Worm (Caenorhabditis elegans) whole organism, mixed stage, embryonic: ENCODE measurements around the gene klf-2.

Experiments
- M03D4.4 ChIP-seq: sonication (generic microtip); optimal IDR thresholded peaks from 2 replicates; lab custom pipeline; 2017; ENCODE audit warnings: mild to moderate bottlenecking, missing genetic modification characterization, missing compliant biosample characterization
- bed-3 ChIP-seq: fragments of 200-800 bp; sonication (Bioruptor generic); optimal IDR thresholded peaks from 3 replicates; lab custom pipeline; 2018; ENCODE audit warnings: mild to moderate bottlenecking, missing genetic modification characterization, moderate library complexity, missing compliant biosample characterization
- blmp-1 ChIP-seq: fragments of 150-350 bp; optimal IDR thresholded peaks from 2 replicates; lab custom pipeline; 2014; ENCODE audit warnings: missing biosample characterization, missing genetic modification characterization
- ceh-39 ChIP-seq: fragments of 150-350 bp; optimal IDR thresholded peaks from 2 replicates; lab custom pipeline; 2014; ENCODE audit warnings: missing biosample characterization, missing genetic modification characterization
- ceh-83 ChIP-seq: fragments of 200-800 bp; sonication (Bioruptor generic); optimal IDR thresholded peaks from 2 replicates; lab custom pipeline; 2018; ENCODE audit warnings: mild to moderate bottlenecking, missing genetic modification characterization, missing compliant biosample characterization
- ces-1 ChIP-seq: fragments of 150-350 bp; optimal IDR thresholded peaks from 2 replicates; lab custom pipeline; 2014; ENCODE audit warnings: missing biosample characterization, missing genetic modification reagents, missing genetic modification characterization
- cnd-1 ChIP-seq: fragments of 200-800 bp; sonication (Bioruptor generic); optimal IDR thresholded peaks from 2 replicates; lab custom pipeline; 2018; ENCODE audit warnings: mild to moderate bottlenecking, missing genetic modification characterization, missing compliant biosample characterization
- drap-1 ChIP-seq: fragments of 200-800 bp; sonication (Bioruptor generic); optimal IDR thresholded peaks from 3 replicates; lab custom pipeline; 2018; ENCODE audit warnings: mild to moderate bottlenecking, missing genetic modification characterization, missing compliant biosample characterization
- elt-1 ChIP-seq: sonication (generic microtip); optimal IDR thresholded peaks from 2 replicates; lab custom pipeline; 2017; ENCODE audit warnings: missing genetic modification characterization, mild to moderate bottlenecking, missing compliant biosample characterization, antibody characterized with exemption, moderate library complexity, borderline replicate concordance; ENCODE audit not compliant: insufficient read depth
- elt-3 ChIP-seq: fragments of 150-350 bp; optimal IDR thresholded peaks from 2 replicates; lab custom pipeline; 2014; ENCODE audit warnings: missing biosample characterization, missing genetic modification characterization
- flh-1 ChIP-seq: fragments of 200-800 bp; sonication (Bioruptor generic); optimal IDR thresholded peaks from 2 replicates; lab custom pipeline; 2018; ENCODE audit warnings: mild to moderate bottlenecking, missing genetic modification characterization, moderate library complexity, missing compliant biosample characterization
- ham-2 ChIP-seq: fragments of 200-800 bp; sonication (Bioruptor generic); optimal IDR thresholded peaks from 2 replicates; lab custom pipeline; 2018; ENCODE audit warnings: mild to moderate bottlenecking, missing genetic modification characterization, missing compliant biosample characterization
- hlh-1 ChIP-seq: fragments of 150-350 bp; optimal IDR thresholded peaks from 2 replicates; lab custom pipeline; 2014; ENCODE audit warnings: missing biosample characterization, missing genetic modification reagents, missing genetic modification characterization
- lin-13 ChIP-seq: fragments of 150-350 bp; optimal IDR thresholded peaks from 2 replicates; lab custom pipeline; 2014; ENCODE audit warnings: missing biosample characterization, missing genetic modification characterization
- lsy-2 ChIP-seq: fragments of 150-350 bp; optimal IDR thresholded peaks from 2 replicates; lab custom pipeline; 2014; ENCODE audit warnings: missing biosample characterization, missing genetic modification characterization
- mep-1 ChIP-seq: fragments of 150-350 bp; optimal IDR thresholded peaks from 2 replicates; lab custom pipeline; 2017; ENCODE audit warnings: missing biosample characterization, missing genetic modification reagents, missing genetic modification characterization, inconsistent platforms
- mls-2 ChIP-seq: sonication (generic microtip); optimal IDR thresholded peaks from 2 replicates; lab custom pipeline; 2016; ENCODE audit warnings: mild to moderate bottlenecking, missing genetic modification characterization, moderate library complexity, missing compliant biosample characterization
- nhr-12 ChIP-seq: fragments of 150-350 bp; optimal IDR thresholded peaks from 2 replicates; lab custom pipeline; 2014; ENCODE audit warnings: missing biosample characterization, missing genetic modification characterization
- nhr-2 ChIP-seq: fragments of 150-350 bp; optimal IDR thresholded peaks from 2 replicates; lab custom pipeline; 2014; ENCODE audit warnings: missing biosample characterization, missing genetic modification characterization
- nhr-237 ChIP-seq: fragments of 150-350 bp; optimal IDR thresholded peaks from 2 replicates; lab custom pipeline; 2014; ENCODE audit warnings: missing biosample characterization, missing genetic modification characterization
- nhr-28 ChIP-seq: fragments of 150-350 bp; optimal IDR thresholded peaks from 2 replicates; lab custom pipeline; 2014; ENCODE audit warnings: missing biosample characterization, missing genetic modification characterization
- nhr-76 ChIP-seq: sonication (generic microtip); optimal IDR thresholded peaks from 2 replicates; lab custom pipeline; 2017; ENCODE audit warnings: missing biosample characterization, missing genetic modification characterization
- pha-4 ChIP-seq: fragments of 150-350 bp; optimal IDR thresholded peaks from 2 replicates; lab custom pipeline; 2018; ENCODE audit warnings: missing biosample characterization, missing genetic modification reagents, missing genetic modification characterization
- sem-2 ChIP-seq: fragments of 200-800 bp; sonication (Bioruptor generic); optimal IDR thresholded peaks from 2 replicates; lab custom pipeline; 2018; ENCODE audit warnings: mild to moderate bottlenecking, missing genetic modification characterization, missing compliant biosample characterization
- snpc-4 ChIP-seq: fragments of 150-350 bp; optimal IDR thresholded peaks from 2 replicates; lab custom pipeline; 2014; ENCODE audit warnings: missing biosample characterization, missing genetic modification characterization
- sptf-1 ChIP-seq: sonication (generic microtip); optimal IDR thresholded peaks from 2 replicates; lab custom pipeline; 2017; ENCODE audit warnings: mild to moderate bottlenecking, missing genetic modification characterization, moderate library complexity, missing compliant biosample characterization
- unc-120 ChIP-seq: sonication (generic microtip); optimal IDR thresholded peaks from 2 replicates; lab custom pipeline; 2017; ENCODE audit warnings: missing genetic modification characterization, missing compliant biosample characterization; ENCODE audit not compliant: poor library complexity, severe bottlenecking
- unc-39 ChIP-seq: fragments of 150-350 bp; optimal IDR thresholded peaks from 2 replicates; lab custom pipeline; 2014; ENCODE audit warnings: missing biosample characterization, missing genetic modification characterization
- unc-62 ChIP-seq: fragments of 150-350 bp; optimal IDR thresholded peaks from 2 replicates; lab custom pipeline; 2014; ENCODE audit warnings: missing biosample characterization, missing genetic modification reagents, missing genetic modification characterization
- zip-8 ChIP-seq: fragments of 150-350 bp; optimal IDR thresholded peaks from 2 replicates; lab custom pipeline; 2014; ENCODE audit warnings: missing biosample characterization, missing genetic modification characterization
- ztf-11 ChIP-seq: fragments of 150-350 bp; optimal IDR thresholded peaks from 2 replicates; lab custom pipeline; 2014; ENCODE audit warnings: missing biosample characterization, missing genetic modification characterization

klf-2 gene

ce11 chrV:20712318-20712993, 27.0 kb downstream of the klf-2 start:
- TF ChIP-seq snpc-4: no peak
- no peak for TF ChIP-seq blmp-1 (tag; lab: Kevin White, UChicago)
- no peak for TF ChIP-seq pha-4 (tag; lab: Kevin White, UChicago)
- TF ChIP-seq nhr-2: no peak
- no peak for TF ChIP-seq ceh-83 (GFP tag; lab: Kevin White, UChicago)

- no peak for TF ChIP-seq ceh-83 (GFP tag; lab: Kevin White, UChicago)
- peak; percentile 8 for TF ChIP-seq hlh-1
- TF ChIP-seq ces-1 (GFP tag; lab: Kevin White, UChicago): peak; percentile 65
- no peak for TF ChIP-seq nhr-76 (tag; lab: Kevin White, UChicago)
- no peak for TF ChIP-seq nhr-237 (tag; lab: Kevin White, UChicago)
- peak; percentile 16 for TF ChIP-seq drap-1 (GFP tag; lab: Kevin White, UChicago)
- TF ChIP-seq elt-3 (tag; lab: Kevin White, UChicago): no peak
- TF ChIP-seq unc-62 (GFP tag; lab: Kevin White, UChicago): peak; percentile 52
- peak; percentile 42 for TF ChIP-seq unc-120
- peak; percentile 13 for TF ChIP-seq ham-2
- no peak for TF ChIP-seq snpc-4
- TF ChIP-seq pha-4 (tag; lab: Kevin White, UChicago): peak; percentile 26
Measured at ce11 chrV:20712994-20713326, 27.5 kb downstream of the klf-2 start.

ce11 chrV:20713620-20714019, 28.1 kb downstream of the klf-2 start, which contains the start of gene Y44A6C.1:
TSS of gene Y44A6C.1 (plus strand) at chrV:20713920.
- no peak for TF ChIP-seq elt-3 (tag; lab: Kevin White, UChicago)
- TF ChIP-seq blmp-1 (tag; lab: Kevin White, UChicago): no peak
- no peak for TF ChIP-seq ham-2
- no peak for TF ChIP-seq mls-2 (tag; lab: Kevin White, UChicago)
- no peak for TF ChIP-seq unc-62 (GFP tag; lab: Kevin White, UChicago)
- no peak for TF ChIP-seq M03D4.4
- TF ChIP-seq nhr-76 (tag; lab: Kevin White, UChicago): no peak
- TF ChIP-seq nhr-12 (tag; lab: Kevin White, UChicago): no peak

ce11 chrV:20714503-20714902, 29.0 kb downstream of the klf-2 start:
- no peak for TF ChIP-seq nhr-28
- TF ChIP-seq unc-120: no peak
- TF ChIP-seq sptf-1 (tag; lab: Kevin White, UChicago): no peak
- TF ChIP-seq mls-2 (tag; lab: Kevin White, UChicago): no peak
- TF ChIP-seq ces-1 (GFP tag; lab: Kevin White, UChicago): no peak
- TF ChIP-seq, all 35 proteins: peak for 0

- TF ChIP-seq mls-2 (tag; lab: Kevin White, UChicago): no peak
- no peak for TF ChIP-seq ceh-83 (GFP tag; lab: Kevin White, UChicago)
- TF ChIP-seq elt-1 (tag; lab: Kevin White, UChicago): no peak
- TF ChIP-seq, all 35 proteins: peak for 0
Measured at ce11 chrV:20716267-20716666, 30.8 kb downstream of the klf-2 start.

ce11 chrV:20716830-20717441, 31.5 kb downstream of the klf-2 start:
- no peak for TF ChIP-seq nhr-28
- TF ChIP-seq pha-4 (tag; lab: Kevin White, UChicago): no peak
- TF ChIP-seq ceh-39 (tag; lab: Kevin White, UChicago): no peak

- no peak for TF ChIP-seq sem-2
- no peak for TF ChIP-seq sptf-1 (tag; lab: Kevin White, UChicago)
- no peak for TF ChIP-seq snpc-4
- no peak for TF ChIP-seq mls-2 (tag; lab: Kevin White, UChicago)
- TF ChIP-seq lsy-2: no peak
- no peak for TF ChIP-seq bed-3 (GFP tag; lab: Kevin White, UChicago)
- TF ChIP-seq unc-39 (tag; lab: Kevin White, UChicago): no peak
- TF ChIP-seq ham-2: no peak
- TF ChIP-seq cnd-1: no peak
- TF ChIP-seq ceh-83 (GFP tag; lab: Kevin White, UChicago): no peak
- TF ChIP-seq zip-8 (tag; lab: Kevin White, UChicago): no peak
- TF ChIP-seq lin-13: no peak
- no peak for TF ChIP-seq ztf-11 (tag; lab: Kevin White, UChicago)
- TF ChIP-seq mep-1: no peak
- no peak for TF ChIP-seq nhr-12 (tag; lab: Kevin White, UChicago)
- no peak for TF ChIP-seq flh-1 (GFP tag; lab: Kevin White, UChicago)
- no peak for TF ChIP-seq M03D4.4
Measured at ce11 chrV:20721934-20722333, 36.5 kb downstream of the klf-2 start, which contains the start of gene Y44A6C.2. TSS of gene Y44A6C.2 (plus strand) at chrV:20722234.
